Worm (Caenorhabditis elegans) whole organism, early embryonic: ENCODE results near the gene tag-234.
"Not testable (repeated sequence)": the region's sequence is repeated elsewhere in the genome, so short reads cannot be mapped to it uniquely, and the experiment has no call there.

Experiments used
- B0310.2 ChIP-seq: sonication (generic microtip); optimal IDR thresholded peaks from 2 replicates; lab custom pipeline; 2016; ENCODE audit warnings: mild to moderate bottlenecking, missing genetic modification characterization, missing compliant biosample characterization
- F13C5.2 ChIP-seq: sonication (generic microtip); optimal IDR thresholded peaks from 2 replicates; lab custom pipeline; 2017; ENCODE audit warnings: mild to moderate bottlenecking, missing genetic modification characterization, inconsistent platforms, missing compliant biosample characterization
- aly-1 ChIP-seq: sonication (generic microtip); optimal IDR thresholded peaks from 2 replicates; lab custom pipeline; 2016; ENCODE audit warnings: missing genetic modification characterization, missing compliant biosample characterization
- ama-1 ChIP-seq: fragments of 150-350 bp; optimal IDR thresholded peaks from 2 replicates; lab custom pipeline; 2014
- ceh-13 ChIP-seq: fragments of 200-800 bp; sonication (Bioruptor generic); optimal IDR thresholded peaks from 2 replicates; lab custom pipeline; 2018; ENCODE audit warnings: mild to moderate bottlenecking, missing genetic modification characterization, missing compliant biosample characterization
- ceh-36 ChIP-seq: sonication (generic microtip); optimal IDR thresholded peaks from 2 replicates; lab custom pipeline; 2016; ENCODE audit warnings: missing genetic modification characterization, inconsistent platforms, missing compliant biosample characterization
- ets-7 ChIP-seq: sonication (generic microtip); optimal IDR thresholded peaks from 2 replicates; lab custom pipeline; 2016; ENCODE audit warnings: missing genotype, missing genetic modification characterization, missing compliant biosample characterization
- flt-1 ChIP-seq: fragments of 200-800 bp; sonication (Bioruptor generic); IDR thresholded peaks from 2 replicates; pipeline ENCODE4 v1.3.6; 2022; ENCODE audit warnings: missing genetic modification characterization, missing compliant biosample characterization
- hmbx-1 ChIP-seq: sonication (generic microtip); optimal IDR thresholded peaks from 2 replicates; lab custom pipeline; 2016; ENCODE audit warnings: mild to moderate bottlenecking, missing genetic modification characterization, missing compliant biosample characterization
- hmg-4 ChIP-seq: fragments of 200-800 bp; sonication (Bioruptor generic); optimal IDR thresholded peaks from 2 replicates; lab custom pipeline; 2018; ENCODE audit warnings: mild to moderate bottlenecking, missing genetic modification characterization, missing compliant biosample characterization
- hnd-1 ChIP-seq: sonication (generic microtip); optimal IDR thresholded peaks from 2 replicates; lab custom pipeline; 2016; ENCODE audit warnings: missing genetic modification characterization, missing compliant biosample characterization
- pes-1 ChIP-seq: fragments of 200-800 bp; sonication (Bioruptor generic); IDR thresholded peaks from 2 replicates; pipeline ENCODE4 v1.3.6; 2022; ENCODE audit warnings: missing genetic modification reagents, missing genetic modification characterization, missing compliant biosample characterization
- scrt-1 ChIP-seq: fragments of 200-800 bp; sonication (Bioruptor generic); IDR thresholded peaks from 2 replicates; pipeline ENCODE4 v1.3.6; 2022; ENCODE audit warnings: missing genetic modification characterization, missing compliant biosample characterization
- sea-1 ChIP-seq: fragments of 200-800 bp; sonication (Bioruptor generic); conservative IDR thresholded peaks from 2 replicates; pipeline ENCODE4 v1.3.6; 2022; ENCODE audit warnings: missing genetic modification characterization, missing compliant biosample characterization
- tbx-11 ChIP-seq: fragments of 200-800 bp; sonication (Bioruptor generic); IDR thresholded peaks from 2 replicates; pipeline ENCODE4 v1.3.6; 2022; ENCODE audit warnings: missing genetic modification characterization, missing compliant biosample characterization
- tbx-37 ChIP-seq: fragments of 200-800 bp; sonication (Bioruptor generic); conservative IDR thresholded peaks from 2 replicates; pipeline ENCODE4 v1.3.6; 2022; ENCODE audit warnings: missing genetic modification reagents, missing genetic modification characterization, missing compliant biosample characterization
- tra-4 ChIP-seq: sonication (generic microtip); optimal IDR thresholded peaks from 2 replicates; lab custom pipeline; 2017; ENCODE audit warnings: missing genetic modification characterization, missing compliant biosample characterization

The tag-234 gene

ce11 chrII:5863893-5864292 lies at the start of gene tag-234:
TSS of gene tag-234 (plus strand) at chrII:5864193.
- no peak for TF ChIP-seq tbx-37 (GFP tag; lab: Robert Waterston, UW)

- TF ChIP-seq tbx-11 (GFP tag; lab: Robert Waterston, UW); tra-4 (tag; lab: Kevin White, UChicago); hmbx-1 (tag; lab: Kevin White, UChicago): not testable (repeated sequence)
Observed at ce11 chrII:5815382-5815781, 48.6 kb upstream of the tag-234 start, which contains the start of gene wago-5. TSS of gene wago-5 (minus strand) at chrII:5815482.

ce11 chrII:5816346-5816745 lies 47.6 kb upstream of the tag-234 start, which contains the start of gene ZK1248.20:
TSS of gene ZK1248.20 (plus strand) at chrII:5816646.
- TF ChIP-seq ama-1 (lab: Kevin White, UChicago): no peak
- no peak for TF ChIP-seq ceh-36
- TF ChIP-seq tbx-37 (GFP tag; lab: Robert Waterston, UW): no peak
- no peak for TF ChIP-seq ets-7 (tag; lab: Kevin White, UChicago)
- TF ChIP-seq hmbx-1 (tag; lab: Kevin White, UChicago): no peak
- TF ChIP-seq tbx-11 (GFP tag; lab: Robert Waterston, UW): no peak
- no peak for TF ChIP-seq aly-1 (tag; lab: Kevin White, UChicago)
- no peak for TF ChIP-seq hmg-4
- no peak for TF ChIP-seq tra-4 (tag; lab: Kevin White, UChicago)
- TF ChIP-seq F13C5.2 (tag; lab: Kevin White, UChicago): no peak
- TF ChIP-seq scrt-1: no peak
- TF ChIP-seq pes-1 (GFP tag; lab: Robert Waterston, UW): no peak
- TF ChIP-seq ceh-13 (GFP tag; lab: Kevin White, UChicago): no peak
- no peak for TF ChIP-seq sea-1 (GFP tag; lab: Robert Waterston, UW)
- TF ChIP-seq flt-1 (GFP tag; lab: Robert Waterston, UW): no peak

ce11 chrII:5818298-5818697 lies 45.7 kb upstream of the tag-234 start, which contains the start of gene ZK1248.4:
TSS of gene ZK1248.4 (plus strand) at chrII:5818598.
- TF ChIP-seq ceh-13 (GFP tag; lab: Kevin White, UChicago) (no peak), B0310.2 (no peak), ceh-36 (no peak), pes-1 (GFP tag; lab: Robert Waterston, UW) (no peak), aly-1 (tag; lab: Kevin White, UChicago) (no peak), sea-1 (GFP tag; lab: Robert Waterston, UW) (no peak), tbx-11 (GFP tag; lab: Robert Waterston, UW) (no peak), ama-1 (lab: Kevin White, UChicago) (no peak), tra-4 (tag; lab: Kevin White, UChicago) (no peak), ets-7 (tag; lab: Kevin White, UChicago) (no peak), tbx-37 (GFP tag; lab: Robert Waterston, UW) (no peak)

ce11 chrII:5819655-5820054 lies 44.3 kb upstream of the tag-234 start:
- TF ChIP-seq flt-1 (GFP tag; lab: Robert Waterston, UW): no peak
- TF ChIP-seq hmg-4: no peak
- TF ChIP-seq ama-1 (lab: Kevin White, UChicago): no peak
- TF ChIP-seq tbx-11 (GFP tag; lab: Robert Waterston, UW): no peak
- TF ChIP-seq tra-4 (tag; lab: Kevin White, UChicago): no peak
- no peak for TF ChIP-seq pes-1 (GFP tag; lab: Robert Waterston, UW)
- TF ChIP-seq aly-1 (tag; lab: Kevin White, UChicago): no peak
- TF ChIP-seq sea-1 (GFP tag; lab: Robert Waterston, UW): no peak
- no peak for TF ChIP-seq ceh-36
- TF ChIP-seq ceh-13 (GFP tag; lab: Kevin White, UChicago): no peak
- no peak for TF ChIP-seq ets-7 (tag; lab: Kevin White, UChicago)

ce11 chrII:5820282-5820762 lies 43.7 kb upstream of the tag-234 start, which contains the start of gene ehs-1:
TSS of gene ehs-1 (plus strand) at chrII:5820712.
- no peak for TF ChIP-seq aly-1 (tag; lab: Kevin White, UChicago)
- TF ChIP-seq tbx-11 (GFP tag; lab: Robert Waterston, UW): no peak
- TF ChIP-seq B0310.2: no peak
- no peak for TF ChIP-seq ets-7 (tag; lab: Kevin White, UChicago)
- TF ChIP-seq ceh-13 (GFP tag; lab: Kevin White, UChicago): no peak
- no peak for TF ChIP-seq hnd-1 (tag; lab: Kevin White, UChicago)

ce11 chrII:5827364-5827763 lies 36.6 kb upstream of the tag-234 start, which contains the start of gene tbc-2:
TSS of gene tbc-2 (minus strand) at chrII:5827443.
- TF ChIP-seq tbx-37 (GFP tag; lab: Robert Waterston, UW) (no peak), pes-1 (GFP tag; lab: Robert Waterston, UW) (no peak), hmg-4 (no peak), flt-1 (GFP tag; lab: Robert Waterston, UW) (no peak), tra-4 (tag; lab: Kevin White, UChicago) (no peak), hnd-1 (tag; lab: Kevin White, UChicago) (no peak), B0310.2 (no peak), ceh-13 (GFP tag; lab: Kevin White, UChicago) (no peak), tbx-11 (GFP tag; lab: Robert Waterston, UW) (no peak), ama-1 (lab: Kevin White, UChicago) (no peak), aly-1 (tag; lab: Kevin White, UChicago) (no peak)

- TF ChIP-seq ets-7 (tag; lab: Kevin White, UChicago) (no peak), ama-1 (lab: Kevin White, UChicago) (no peak), aly-1 (tag; lab: Kevin White, UChicago) (no peak), tra-4 (tag; lab: Kevin White, UChicago) (no peak), F13C5.2 (tag; lab: Kevin White, UChicago) (no peak), pes-1 (GFP tag; lab: Robert Waterston, UW) (no peak), ceh-13 (GFP tag; lab: Kevin White, UChicago) (no peak), ceh-36 (no peak), B0310.2 (no peak), hnd-1 (tag; lab: Kevin White, UChicago) (no peak), hmbx-1 (tag; lab: Kevin White, UChicago) (no peak), flt-1 (GFP tag; lab: Robert Waterston, UW) (no peak), tbx-11 (GFP tag; lab: Robert Waterston, UW) (no peak), sea-1 (GFP tag; lab: Robert Waterston, UW) (no peak), scrt-1 (no peak), tbx-37 (GFP tag; lab: Robert Waterston, UW) (no peak), hmg-4 (no peak)
Observed at ce11 chrII:5828486-5828885, 35.5 kb upstream of the tag-234 start, which contains the start of gene ZK1248.11. TSS of gene ZK1248.11 (minus strand) at chrII:5828586.
